Fruit fly (Drosophila melanogaster) whole organism, embryonic: ENCODE measurements around the gene Ythdc1.

Experiments used
- BtbVII ChIP-seq: fragments of 200-800 bp; sonication (Bioruptor generic); optimal IDR thresholded peaks from 3 replicates; lab custom pipeline; 2017; ENCODE audit warnings: missing biosample characterization, mild to moderate bottlenecking, missing genetic modification characterization
- CG12659 ChIP-seq: fragments of 200-800 bp; sonication (Bioruptor generic); optimal IDR thresholded peaks from 3 replicates; lab custom pipeline; 2017; ENCODE audit warnings: mild to moderate bottlenecking, missing biosample characterization, missing genetic modification reagents, missing genetic modification characterization
- CG1602 ChIP-seq: fragments of 200-800 bp; sonication (Bioruptor generic); optimal IDR thresholded peaks from 3 replicates; lab custom pipeline; 2016; ENCODE audit warnings: missing biosample characterization, missing genetic modification characterization
- CG17186 ChIP-seq: fragments of 200-800 bp; sonication (Bioruptor generic); optimal IDR thresholded peaks from 3 replicates; lab custom pipeline; 2017; ENCODE audit warnings: missing biosample characterization, missing genetic modification reagents, missing genetic modification characterization
- CG1792 ChIP-seq: fragments of 200-800 bp; sonication (Bioruptor generic); optimal IDR thresholded peaks from 2 replicates; lab custom pipeline; 2016; ENCODE audit warnings: missing biosample characterization, missing genetic modification characterization
- CG2120 ChIP-seq: fragments of 200-800 bp; sonication (Bioruptor generic); optimal IDR thresholded peaks from 3 replicates; lab custom pipeline; 2016; ENCODE audit warnings: missing biosample characterization, missing genetic modification characterization
- CG2678 ChIP-seq: fragments of 200-800 bp; sonication (Bioruptor generic); optimal IDR thresholded peaks from 3 replicates; lab custom pipeline; 2019; ENCODE audit warnings: missing biosample characterization, mild to moderate bottlenecking, missing genetic modification characterization, moderate library complexity
- CG2889 ChIP-seq: fragments of 200-800 bp; sonication (Bioruptor generic); IDR thresholded peaks from 3 replicates; pipeline ENCODE4 v1.3.6; 2022; ENCODE audit warnings: missing biosample characterization, missing genetic modification characterization
- CG4328 ChIP-seq: fragments of 200-800 bp; sonication (Bioruptor generic); optimal IDR thresholded peaks from 3 replicates; lab custom pipeline; 2017; ENCODE audit warnings: missing biosample characterization, missing genetic modification reagents, missing genetic modification characterization
- CG4424 ChIP-seq: fragments of 200-800 bp; sonication (Bioruptor generic); optimal IDR thresholded peaks from 3 replicates; lab custom pipeline; 2016; ENCODE audit warnings: missing biosample characterization, missing genetic modification characterization
- CG4854 ChIP-seq: fragments of 200-800 bp; sonication (Bioruptor generic); optimal IDR thresholded peaks from 2 replicates; lab custom pipeline; 2016; ENCODE audit warnings: missing biosample characterization, missing genetic modification characterization, inconsistent platforms
- CG5180 ChIP-seq: fragments of 200-800 bp; sonication (Bioruptor generic); optimal IDR thresholded peaks from 3 replicates; lab custom pipeline; 2017; ENCODE audit warnings: missing biosample characterization, missing genetic modification characterization, mild to moderate bottlenecking, moderate library complexity, missing genetic modification reagents
- CG6254 ChIP-seq: fragments of 200-800 bp; sonication (Bioruptor generic); optimal IDR thresholded peaks from 3 replicates; lab custom pipeline; 2017; ENCODE audit warnings: mild to moderate bottlenecking, missing biosample characterization, missing genetic modification reagents, missing genetic modification characterization
- CG7786 ChIP-seq: fragments of 200-800 bp; sonication (Bioruptor generic); optimal IDR thresholded peaks from 2 replicates; lab custom pipeline; 2016; ENCODE audit warnings: missing biosample characterization, missing genetic modification characterization
- CG8478 ChIP-seq: fragments of >200 bp; optimal IDR thresholded peaks from 2 replicates; lab custom pipeline; 2018
- Chrac-16 ChIP-seq: fragments of 200-800 bp; sonication (Bioruptor generic); optimal IDR thresholded peaks from 3 replicates; lab custom pipeline; 2016; ENCODE audit warnings: missing biosample characterization, missing genetic modification characterization
- CoRest ChIP-seq: fragments of 200-800 bp; sonication (Bioruptor generic); optimal IDR thresholded peaks from 3 replicates; lab custom pipeline; 2018; ENCODE audit warnings: missing biosample characterization, mild to moderate bottlenecking, missing genetic modification characterization, moderate library complexity
- Eip74EF ChIP-seq, 2 experiments: fragments of 200-800 bp in 1 of 2; fragments of >200 bp in 1 of 2; sonication (Bioruptor generic) in 1 of 2; optimal IDR thresholded peaks; 2 replicates each; lab custom pipeline; 2017 to 2019; ENCODE audit warnings: missing biosample characterization in 2 of 2, missing genetic modification characterization in 2 of 2, mild to moderate bottlenecking in 1 of 2, moderate library complexity in 1 of 2
- HLH54F ChIP-seq: fragments of 200-800 bp; sonication (Bioruptor generic); optimal IDR thresholded peaks from 3 replicates; lab custom pipeline; 2016; ENCODE audit warnings: missing biosample characterization, missing genetic modification characterization
- HLHmδ ChIP-seq: fragments of 200-800 bp; sonication (Bioruptor generic); optimal IDR thresholded peaks from 2 replicates; lab custom pipeline; 2018; ENCODE audit warnings: missing biosample characterization, mild to moderate bottlenecking, missing genetic modification characterization, moderate library complexity
- Mes4 ChIP-seq: fragments of 200-800 bp; sonication (Bioruptor generic); optimal IDR thresholded peaks from 2 replicates; lab custom pipeline; 2016; ENCODE audit warnings: missing biosample characterization, missing genetic modification characterization
- Myb ChIP-seq: fragments of 200-800 bp; sonication (Bioruptor generic); optimal IDR thresholded peaks from 2 replicates; lab custom pipeline; 2016; ENCODE audit warnings: missing biosample characterization, missing genetic modification characterization
- NK7.1 ChIP-seq: fragments of 200-800 bp; sonication (Bioruptor generic); optimal IDR thresholded peaks from 3 replicates; lab custom pipeline; 2016; ENCODE audit warnings: missing biosample characterization, missing genetic modification characterization
- NfI ChIP-seq: fragments of 200-800 bp; sonication (Bioruptor generic); optimal IDR thresholded peaks from 3 replicates; lab custom pipeline; 2018; ENCODE audit warnings: missing biosample characterization, mild to moderate bottlenecking, missing genetic modification characterization, moderate library complexity
- Ptx1 ChIP-seq: fragments of 200-800 bp; sonication (Bioruptor generic); IDR thresholded peaks from 2 replicates; pipeline ENCODE4 v1.3.6; 2022; ENCODE audit warnings: missing biosample characterization, missing genetic modification characterization
- Rx ChIP-seq: fragments of 200-800 bp; sonication (Bioruptor generic); IDR thresholded peaks from 2 replicates; pipeline ENCODE4 v1.3.6; 2022; ENCODE audit warnings: missing biosample characterization, missing genetic modification characterization
- Sry-δ ChIP-seq: fragments of 200-800 bp; sonication (Bioruptor generic); optimal IDR thresholded peaks from 2 replicates; lab custom pipeline; 2016; ENCODE audit warnings: missing biosample characterization, missing genetic modification characterization
- ab ChIP-seq: fragments of 200-800 bp; sonication (Bioruptor generic); optimal IDR thresholded peaks from 2 replicates; lab custom pipeline; 2016; ENCODE audit warnings: missing biosample characterization, missing genetic modification characterization
- bcd ChIP-seq: fragments of 200-800 bp; sonication (Bioruptor generic); optimal IDR thresholded peaks from 2 replicates; lab custom pipeline; 2017; ENCODE audit warnings: missing biosample characterization, mild to moderate bottlenecking, missing genetic modification characterization
- cg ChIP-seq: fragments of 200-800 bp; sonication (Bioruptor generic); optimal IDR thresholded peaks from 3 replicates; lab custom pipeline; 2019; ENCODE audit warnings: missing biosample characterization, mild to moderate bottlenecking, missing genetic modification characterization, moderate library complexity
- ci ChIP-seq: fragments of 200-800 bp; sonication (Bioruptor generic); IDR thresholded peaks from 3 replicates; pipeline ENCODE4 v1.3.6; 2022; ENCODE audit warnings: missing biosample characterization, missing genetic modification characterization
- corto ChIP-seq: fragments of 200-800 bp; sonication (Bioruptor generic); optimal IDR thresholded peaks from 2 replicates; lab custom pipeline; 2016; ENCODE audit warnings: missing biosample characterization, mild to moderate bottlenecking, missing genetic modification characterization, moderate library complexity
- ems ChIP-seq: fragments of 200-800 bp; sonication (Bioruptor generic); optimal IDR thresholded peaks from 3 replicates; lab custom pipeline; 2016; ENCODE audit warnings: missing biosample characterization, missing genetic modification characterization
- ind ChIP-seq: fragments of 200-800 bp; sonication (Bioruptor generic); optimal IDR thresholded peaks from 3 replicates; lab custom pipeline; 2016; ENCODE audit warnings: missing biosample characterization, missing genetic modification characterization
- jing ChIP-seq: fragments of 200-800 bp; sonication (Bioruptor generic); optimal IDR thresholded peaks from 2 replicates; lab custom pipeline; 2018; ENCODE audit warnings: missing biosample characterization, mild to moderate bottlenecking, missing genetic modification characterization
- lola ChIP-seq, 3 experiments: fragments of >200 bp in 2 of 3; fragments of 200-800 bp in 1 of 3; sonication (Bioruptor generic) in 1 of 3; optimal IDR thresholded peaks; 2 replicates each; lab custom pipeline; 2017 to 2019; ENCODE audit warnings: missing biosample characterization in 3 of 3, missing genetic modification characterization in 3 of 3, mild to moderate bottlenecking in 1 of 3, moderate library complexity in 1 of 3
- nerfin-1 ChIP-seq: fragments of 200-800 bp; sonication (Bioruptor generic); optimal IDR thresholded peaks from 3 replicates; lab custom pipeline; 2019; ENCODE audit warnings: missing biosample characterization, mild to moderate bottlenecking, missing genetic modification characterization, moderate library complexity
- nmo ChIP-seq: fragments of 200-800 bp; sonication (Bioruptor generic); optimal IDR thresholded peaks from 2 replicates; lab custom pipeline; 2018; ENCODE audit warnings: missing biosample characterization, mild to moderate bottlenecking, missing genetic modification characterization, moderate library complexity
- oc ChIP-seq: fragments of 200-800 bp; sonication (Bioruptor generic); optimal IDR thresholded peaks from 2 replicates; lab custom pipeline; 2018; ENCODE audit warnings: missing biosample characterization, mild to moderate bottlenecking, missing genetic modification characterization, moderate library complexity
- prd ChIP-seq, 3 experiments: fragments of >200 bp in 2 of 3; fragments of 200-800 bp in 1 of 3; sonication (Bioruptor generic) in 1 of 3; optimal IDR thresholded peaks in 2 of 3; IDR thresholded peaks in 1 of 3; 2 replicates in 2 of 3; 3 replicates in 1 of 3; pipeline versions ENCODE4 v1.3.6 to Lab custom; 2017 to 2022; ENCODE audit warnings: missing biosample characterization in 1 of 3, missing genetic modification characterization in 1 of 3
- run ChIP-seq: fragments of 200-800 bp; sonication (Bioruptor generic); optimal IDR thresholded peaks from 3 replicates; lab custom pipeline; 2018; ENCODE audit warnings: missing biosample characterization, mild to moderate bottlenecking, missing genetic modification characterization
- salm ChIP-seq: fragments of 200-800 bp; sonication (Bioruptor generic); optimal IDR thresholded peaks from 2 replicates; lab custom pipeline; 2018; ENCODE audit warnings: missing biosample characterization, mild to moderate bottlenecking, missing genetic modification characterization
- stwl ChIP-seq: fragments of 200-800 bp; sonication (Bioruptor generic); optimal IDR thresholded peaks from 3 replicates; lab custom pipeline; 2018; ENCODE audit warnings: missing biosample characterization, mild to moderate bottlenecking, missing genetic modification characterization, moderate library complexity
- sug ChIP-seq: fragments of 200-800 bp; optimal IDR thresholded peaks from 2 replicates; lab custom pipeline; 2019; ENCODE audit warnings: missing biosample characterization, mild to moderate bottlenecking, missing genetic modification characterization, moderate library complexity
- tna ChIP-seq: fragments of 200-800 bp; sonication (Bioruptor generic); IDR thresholded peaks from 2 replicates; pipeline ENCODE4 v1.3.6; 2022; ENCODE audit warnings: missing biosample characterization, missing genetic modification characterization; ENCODE audit not compliant: partially characterized antibody
- vvl ChIP-seq: fragments of 200-800 bp; sonication (Bioruptor generic); IDR thresholded peaks from 2 replicates; pipeline ENCODE4 v1.3.6; 2022; ENCODE audit warnings: missing biosample characterization, missing genetic modification characterization

The Ythdc1 gene

dm6 chr3L:3325925-3326903 lies 47.8 kb downstream of the Ythdc1 start, which contains the start of gene Gtpx (continued):
- TF ChIP-seq CG2120 (peak; percentile 62), CG4328 (GFP tag; lab: Kevin White, UChicago) (peak; percentile 18), tna (GFP tag; lab: Robert Waterston, UW) (no peak), Sry-δ (GFP tag; lab: Kevin White, UChicago) (peak; percentile 26), ab (peak; percentile 6), nmo (GFP tag; lab: Kevin White, UChicago) (peak; percentile 76), HLHmδ (GFP tag; lab: Kevin White, UChicago) (no peak), salm (no peak), stwl (tag; lab: Kevin White, UChicago) (peak; percentile 88), jing (GFP tag; lab: Kevin White, UChicago) (no peak), ems (GFP tag; lab: Kevin White, UChicago) (peak; percentile 34), prd (optimal IDR thresholded peaks at IDR 0.05; lab: Kevin White, UChicago) (no peak), prd (GFP tag; IDR thresholded peaks at IDR 0.05; lab: Robert Waterston, UW) (peak; percentile 50; the same call in 1 of the 3 replicates), cg (GFP tag; lab: Kevin White, UChicago) (peak; percentile 71), CG6254 (GFP tag; lab: Kevin White, UChicago) (no peak), CG1792 (GFP tag; lab: Kevin White, UChicago) (no peak), CoRest (tag; lab: Kevin White, UChicago) (peak; percentile 79), CG2678 (tag; lab: Kevin White, UChicago) (no peak), BtbVII (GFP tag; lab: Kevin White, UChicago) (no peak), Mes4 (GFP tag; lab: Kevin White, UChicago) (peak; percentile 20), lola (GFP tag; optimal IDR thresholded peaks at IDR 0.05; lab: Kevin White, UChicago) (peak in 1 of 3 experiments; percentile 45), nerfin-1 (tag; lab: Kevin White, UChicago) (peak; percentile 9), CG7786 (peak; percentile 21), CG4854 (GFP tag; lab: Kevin White, UChicago) (no peak), CG12659 (peak; percentile 84), corto (GFP tag; lab: Kevin White, UChicago) (no peak), NfI (GFP tag; lab: Kevin White, UChicago) (peak; percentile 39), Chrac-16 (GFP tag; lab: Kevin White, UChicago) (peak; percentile 56), ind (GFP tag; lab: Kevin White, UChicago) (peak; percentile 19), CG8478 (lab: Kevin White, UChicago) (peak; percentile 30), Ptx1 (GFP tag; lab: Robert Waterston, UW) (no peak), NK7.1 (GFP tag; lab: Kevin White, UChicago) (no peak), run (tag; lab: Kevin White, UChicago) (no peak), CG17186 (GFP tag; lab: Kevin White, UChicago) (no peak), CG2889 (GFP tag; lab: Robert Waterston, UW) (no peak), CG1602 (peak; percentile 6), HLH54F (GFP tag; lab: Kevin White, UChicago) (peak; percentile 43), CG5180 (GFP tag; lab: Kevin White, UChicago) (no peak), oc (tag; lab: Kevin White, UChicago) (no peak), ci (peak; percentile 21; the same call in 1 of the 3 replicates), Eip74EF (GFP tag; optimal IDR thresholded peaks at IDR 0.05; lab: Kevin White, UChicago) (no peak), bcd (GFP tag; lab: Kevin White, UChicago) (peak; percentile 35), vvl (GFP tag; lab: Robert Waterston, UW) (peak; percentile 62), Rx (GFP tag; lab: Robert Waterston, UW) (no peak), CG4424 (GFP tag; lab: Kevin White, UChicago) (no peak), Myb (GFP tag; lab: Kevin White, UChicago) (peak; percentile 86), sug (tag; lab: Kevin White, UChicago) (peak; percentile 70)
